Worm (Caenorhabditis elegans) whole organism, early embryonic: Measurements from ENCODE around the gene F11A5.18.

Source experiments
- B0310.2 ChIP-seq: sonication (generic microtip); optimal IDR thresholded peaks from 2 replicates; lab custom pipeline; 2016; ENCODE audit warnings: mild to moderate bottlenecking, missing genetic modification characterization, missing compliant biosample characterization
- ama-1 ChIP-seq: fragments of 150-350 bp; optimal IDR thresholded peaks from 2 replicates; lab custom pipeline; 2014
- scrt-1 ChIP-seq: fragments of 200-800 bp; sonication (Bioruptor generic); IDR thresholded peaks from 2 replicates; pipeline ENCODE4 v1.3.6; 2022; ENCODE audit warnings: missing genetic modification characterization, missing compliant biosample characterization
- sea-1 ChIP-seq: fragments of 200-800 bp; sonication (Bioruptor generic); conservative IDR thresholded peaks from 2 replicates; pipeline ENCODE4 v1.3.6; 2022; ENCODE audit warnings: missing genetic modification characterization, missing compliant biosample characterization
- tra-4 ChIP-seq: sonication (generic microtip); optimal IDR thresholded peaks from 2 replicates; lab custom pipeline; 2017; ENCODE audit warnings: missing genetic modification characterization, missing compliant biosample characterization

ce11 chrV:16224027-16224426 lies 21.3 kb downstream of the F11A5.18 start, which contains the start of gene stdh-2:
- no peak for TF ChIP-seq ama-1 (lab: Kevin White, UChicago)
- TF ChIP-seq sea-1 (GFP tag; lab: Robert Waterston, UW) = no peak
- TF ChIP-seq scrt-1 = no peak
- TF ChIP-seq B0310.2 = no peak
- no peak for TF ChIP-seq tra-4 (tag; lab: Kevin White, UChicago)
